Worm (Caenorhabditis elegans): ENCODE data around the gene C33A12.3.

DNA sequence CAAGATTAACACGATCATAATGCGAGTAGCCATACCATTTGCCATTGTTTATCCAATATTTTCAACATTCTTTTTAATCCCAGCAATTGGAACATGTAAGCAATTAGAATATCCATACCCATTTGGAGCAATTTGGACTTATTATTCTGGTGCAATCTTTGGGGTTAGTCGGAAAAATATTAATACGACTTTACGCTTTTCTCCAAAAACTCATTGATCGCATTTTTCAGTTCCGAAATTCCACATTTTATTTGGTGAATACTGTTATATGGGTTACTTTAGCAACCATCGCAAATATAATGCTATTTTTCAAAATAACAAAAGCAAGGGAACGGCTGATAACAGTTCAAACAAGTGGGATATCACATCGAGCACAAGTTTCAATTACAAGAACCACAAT, 26.0 kb downstream of the C33A12.3 start:
- no peak for TF ChIP-seq lsy-2 (tag; optimal IDR thresholded peaks at IDR 0.05)
- no peak for TF ChIP-seq R02D3.7 (tag; optimal IDR thresholded peaks at IDR 0.05)
- TF ChIP-seq dmd-9 (GFP tag; IDR thresholded peaks at IDR 0.05), result no peak
- TF ChIP-seq zag-1 (tag; optimal IDR thresholded peaks at IDR 0.05), result no peak
- TF ChIP-seq lin-15B (tag; optimal IDR thresholded peaks at IDR 0.05), result no peak
- no peak for TF ChIP-seq fkh-10 (GFP tag; optimal IDR thresholded peaks at IDR 0.05)
- TF ChIP-seq egl-27 (tag; optimal IDR thresholded peaks at IDR 0.05), result no peak
- TF ChIP-seq spr-1 (tag; optimal IDR thresholded peaks at IDR 0.05), result no peak
- TF ChIP-seq daf-12 (tag; optimal IDR thresholded peaks at IDR 0.05), result no peak
- TF ChIP-seq ztf-11 (tag; optimal IDR thresholded peaks at IDR 0.05), result no peak
